Worm (Caenorhabditis elegans): Measurements from ENCODE around the gene fbxc-44.

Gene fbxc-44

DNA sequence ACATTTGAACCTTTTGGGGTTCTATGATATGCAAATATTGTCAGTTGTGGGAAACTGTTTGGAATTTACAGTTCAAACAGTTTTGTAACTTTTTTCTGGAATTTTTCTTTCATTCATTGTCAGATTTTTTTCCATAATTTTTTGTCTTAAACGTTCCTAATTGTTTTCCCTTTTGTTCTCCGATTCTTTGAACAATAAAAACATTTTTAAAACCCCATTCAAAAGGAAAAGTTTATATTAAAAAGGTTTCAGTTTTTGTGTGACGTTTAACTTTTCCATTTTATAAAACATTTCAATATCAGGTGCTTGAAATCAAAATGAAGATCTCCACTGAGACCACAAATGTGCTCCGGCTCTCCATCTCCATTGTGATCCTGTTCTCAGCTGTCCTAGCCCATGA is 18.5 kb downstream of the fbxc-44 start, which contains the start of gene F31D5.1:
Gene F31D5.1, plus strand, starts transcription at position 301 of the 400 bp plus-strand sequence.
- TF ChIP-seq scrt-1 (GFP tag; IDR thresholded peaks at IDR 0.05) (no peak), F13C5.2 (tag; optimal IDR thresholded peaks at IDR 0.05) (no peak), tra-4 (tag; optimal IDR thresholded peaks at IDR 0.05) (no peak), tbx-11 (GFP tag; IDR thresholded peaks at IDR 0.05) (no peak), hmbx-1 (tag; optimal IDR thresholded peaks at IDR 0.05) (no peak), hmg-4 (GFP tag; optimal IDR thresholded peaks at IDR 0.05) (no peak), pes-1 (GFP tag; IDR thresholded peaks at IDR 0.05) (no peak), ceh-36 (tag; optimal IDR thresholded peaks at IDR 0.05) (no peak), flt-1 (GFP tag; IDR thresholded peaks at IDR 0.05) (no peak), B0310.2 (tag; optimal IDR thresholded peaks at IDR 0.05) (no peak)

DNA sequence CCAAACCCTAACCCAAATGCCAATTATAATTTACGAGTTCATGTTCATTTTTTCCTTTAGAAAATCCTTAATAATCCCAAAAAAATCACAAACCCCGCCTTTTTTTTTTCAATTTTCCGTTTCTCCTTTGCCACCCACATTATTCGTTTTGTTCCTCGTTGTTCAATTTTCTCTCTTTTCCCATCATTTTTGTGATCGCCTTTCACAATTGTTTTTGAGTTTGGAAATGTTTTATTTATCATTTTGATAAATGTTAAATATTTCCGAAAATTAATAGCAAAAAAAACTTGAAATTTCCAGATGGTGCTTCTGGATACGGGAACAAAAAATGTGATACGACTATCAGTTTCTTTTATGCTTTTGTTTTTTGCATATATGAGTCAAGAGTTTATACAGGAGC is 22.2 kb downstream of the fbxc-44 start, which contains the start of gene F31D5.2:
Gene F31D5.2, plus strand, starts transcription at position 301 of the 400 bp plus-strand sequence.
- TF ChIP-seq hmg-4 (GFP tag; optimal IDR thresholded peaks at IDR 0.05) (no peak), tra-4 (tag; optimal IDR thresholded peaks at IDR 0.05) (no peak), hmbx-1 (tag; optimal IDR thresholded peaks at IDR 0.05) (no peak), ceh-13 (GFP tag; optimal IDR thresholded peaks at IDR 0.05) (no peak), ceh-36 (tag; optimal IDR thresholded peaks at IDR 0.05) (no peak), ets-7 (tag; optimal IDR thresholded peaks at IDR 0.05) (no peak), B0310.2 (tag; optimal IDR thresholded peaks at IDR 0.05) (no peak), sea-1 (GFP tag; conservative IDR thresholded peaks at IDR 0.05) (no peak), F13C5.2 (tag; optimal IDR thresholded peaks at IDR 0.05) (no peak), ama-1 (optimal IDR thresholded peaks at IDR 0.05) (no peak), pes-1 (GFP tag; IDR thresholded peaks at IDR 0.05) (no peak), hnd-1 (tag; optimal IDR thresholded peaks at IDR 0.05) (no peak), aly-1 (tag; optimal IDR thresholded peaks at IDR 0.05) (no peak), scrt-1 (GFP tag; IDR thresholded peaks at IDR 0.05) (no peak), tbx-37 (GFP tag; conservative IDR thresholded peaks at IDR 0.05) (no peak), tbx-11 (GFP tag; IDR thresholded peaks at IDR 0.05) (no peak), flt-1 (GFP tag; IDR thresholded peaks at IDR 0.05) (no peak)

DNA sequence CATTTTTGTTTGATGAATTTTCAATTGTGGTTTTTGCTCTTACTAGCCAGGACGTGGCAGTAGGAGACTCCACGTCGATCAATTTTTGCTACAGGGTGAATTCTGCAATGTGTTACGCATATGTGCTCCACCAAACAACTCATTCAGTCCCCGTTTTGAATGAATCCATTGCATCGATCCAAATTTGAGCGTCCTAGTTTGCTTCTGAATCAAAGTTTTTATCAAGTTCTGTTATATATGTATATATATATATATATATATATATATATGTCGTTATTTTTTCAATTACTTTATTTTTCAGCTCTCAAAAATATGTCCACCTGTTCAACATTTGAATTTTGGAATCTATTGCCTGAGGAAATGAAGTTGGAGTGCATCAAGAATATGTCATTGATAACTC is 26.4 kb downstream of the fbxc-44 start, which contains the start of gene F31D5.7:
Gene F31D5.7, plus strand, starts transcription at position 301 of the 400 bp plus-strand sequence.
- TF ChIP-seq tbx-37 (GFP tag; conservative IDR thresholded peaks at IDR 0.05) = no peak
- no peak for TF ChIP-seq sea-1 (GFP tag; conservative IDR thresholded peaks at IDR 0.05)
- no peak for TF ChIP-seq flt-1 (GFP tag; IDR thresholded peaks at IDR 0.05)
- no peak for TF ChIP-seq hmg-4 (GFP tag; optimal IDR thresholded peaks at IDR 0.05)
- TF ChIP-seq ama-1 (optimal IDR thresholded peaks at IDR 0.05) = no peak
- no peak for TF ChIP-seq F13C5.2 (tag; optimal IDR thresholded peaks at IDR 0.05)
- TF ChIP-seq tra-4 (tag; optimal IDR thresholded peaks at IDR 0.05) = no peak
- TF ChIP-seq ceh-36 (tag; optimal IDR thresholded peaks at IDR 0.05) = no peak
- no peak for TF ChIP-seq B0310.2 (tag; optimal IDR thresholded peaks at IDR 0.05)

DNA sequence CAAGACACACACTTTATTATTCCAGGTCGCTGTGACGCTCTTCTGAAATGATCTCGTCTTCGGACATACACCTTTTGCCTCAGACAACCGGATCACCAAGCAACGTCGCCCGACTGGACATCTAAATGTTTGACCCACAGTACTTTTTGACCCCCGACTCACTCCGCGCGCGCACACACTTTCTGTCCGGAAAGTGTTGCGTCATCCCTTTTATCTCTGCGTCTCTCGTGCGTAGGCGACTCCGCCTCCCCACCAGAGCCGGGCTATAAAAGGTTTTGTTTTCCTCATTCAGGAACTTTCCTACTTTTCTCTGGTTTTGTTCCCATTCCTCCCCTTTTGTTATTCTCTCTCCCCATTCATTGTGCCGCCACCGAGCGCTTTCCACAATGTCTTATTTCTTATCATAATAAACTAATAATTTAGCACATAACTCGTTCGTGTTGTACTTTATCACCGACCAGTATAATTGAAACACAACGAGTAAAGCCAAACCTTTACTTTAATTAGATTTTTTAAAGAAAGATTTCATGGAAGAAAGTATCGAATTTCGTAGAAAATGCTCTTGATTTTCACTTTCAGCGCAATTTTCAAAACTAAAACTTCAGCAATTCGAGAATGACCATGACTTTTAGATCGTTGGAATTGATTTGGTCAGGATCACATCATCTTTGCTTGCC is 28.3 kb downstream of the fbxc-44 start, which contains the start of gene F31D5.6:
Gene F31D5.6, plus strand, starts transcription at position 627 of the 677 bp plus-strand sequence.
- no peak for TF ChIP-seq hnd-1 (tag; optimal IDR thresholded peaks at IDR 0.05)
- 0 out of 2 replicates have a peak, but pooled peaks have one; percentile 43 for TF ChIP-seq sea-1 (GFP tag; conservative IDR thresholded peaks at IDR 0.05)

DNA sequence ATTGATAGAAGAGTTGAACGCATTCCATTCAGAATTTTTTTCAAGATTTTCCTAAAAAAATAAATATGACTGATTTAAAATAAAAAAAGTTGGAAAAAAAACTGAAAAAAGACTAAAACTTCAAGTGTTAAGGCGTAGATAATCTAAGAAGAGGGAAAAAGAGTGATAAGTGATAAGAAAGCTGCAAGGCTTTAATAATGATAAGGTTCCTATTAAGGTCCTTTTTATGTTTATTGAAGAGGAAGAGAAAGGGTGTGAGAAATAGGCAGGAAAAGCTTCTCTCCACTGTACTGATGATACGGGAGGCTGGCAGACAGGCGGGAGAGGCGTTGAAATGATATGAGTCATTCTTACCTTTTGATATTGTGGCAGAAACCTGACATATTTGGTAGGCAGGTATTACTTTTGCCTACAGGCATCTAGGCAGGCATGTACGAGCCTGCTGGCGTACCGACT is 33.8 kb downstream of the fbxc-44 start, which contains the start of gene mth-1:
Gene mth-1, minus strand, starts transcription at position 51 of the 456 bp plus-strand sequence.
- no peak for TF ChIP-seq ceh-36 (tag; optimal IDR thresholded peaks at IDR 0.05)
- TF ChIP-seq ceh-13 (GFP tag; optimal IDR thresholded peaks at IDR 0.05) = no peak
- TF ChIP-seq ets-7 (tag; optimal IDR thresholded peaks at IDR 0.05) = no peak
- no peak for TF ChIP-seq pes-1 (GFP tag; IDR thresholded peaks at IDR 0.05)
- TF ChIP-seq scrt-1 (GFP tag; IDR thresholded peaks at IDR 0.05) = no peak
- TF ChIP-seq flt-1 (GFP tag; IDR thresholded peaks at IDR 0.05) = no peak
- TF ChIP-seq tra-4 (tag; optimal IDR thresholded peaks at IDR 0.05) = no peak
- TF ChIP-seq B0310.2 (tag; optimal IDR thresholded peaks at IDR 0.05) = no peak
- TF ChIP-seq sea-1 (GFP tag; conservative IDR thresholded peaks at IDR 0.05) = no peak
- no peak for TF ChIP-seq hnd-1 (tag; optimal IDR thresholded peaks at IDR 0.05)

DNA sequence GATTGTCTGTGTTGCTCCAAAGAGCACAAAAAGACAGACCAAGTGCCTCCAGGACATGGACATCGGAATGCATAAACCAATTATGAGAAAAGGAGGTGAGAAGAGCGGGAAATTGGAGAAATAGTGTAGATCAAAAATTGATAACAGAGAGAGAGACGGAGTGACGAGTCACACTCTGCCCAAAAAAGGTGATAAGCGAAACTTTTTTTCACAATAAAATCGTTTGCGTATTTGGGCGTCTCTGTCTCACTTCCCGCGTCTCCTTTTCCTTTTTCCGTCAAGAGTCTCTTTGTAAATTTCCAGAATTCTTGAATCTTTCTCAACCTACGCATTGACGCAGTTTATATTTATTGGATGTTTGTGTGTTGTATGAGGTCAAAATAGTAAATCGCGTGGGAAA is 43.4 kb downstream of the fbxc-44 start, which contains the start of gene mth-2:
Gene mth-2, minus strand, starts transcription at position 188 of the 400 bp plus-strand sequence.
- TF ChIP-seq aly-1 (tag; optimal IDR thresholded peaks at IDR 0.05) = no peak
- no peak for TF ChIP-seq ama-1 (optimal IDR thresholded peaks at IDR 0.05)
- no peak for TF ChIP-seq hnd-1 (tag; optimal IDR thresholded peaks at IDR 0.05)
- no peak for TF ChIP-seq sea-1 (GFP tag; conservative IDR thresholded peaks at IDR 0.05)
- TF ChIP-seq hmbx-1 (tag; optimal IDR thresholded peaks at IDR 0.05) = no peak
- TF ChIP-seq scrt-1 (GFP tag; IDR thresholded peaks at IDR 0.05) = no peak
- no peak for TF ChIP-seq ceh-13 (GFP tag; optimal IDR thresholded peaks at IDR 0.05)
- TF ChIP-seq tbx-37 (GFP tag; conservative IDR thresholded peaks at IDR 0.05) = no peak
- no peak for TF ChIP-seq ets-7 (tag; optimal IDR thresholded peaks at IDR 0.05)
- TF ChIP-seq ceh-36 (tag; optimal IDR thresholded peaks at IDR 0.05) = no peak
- TF ChIP-seq flt-1 (GFP tag; IDR thresholded peaks at IDR 0.05) = no peak
- no peak for TF ChIP-seq B0310.2 (tag; optimal IDR thresholded peaks at IDR 0.05)
- no peak for TF ChIP-seq F13C5.2 (tag; optimal IDR thresholded peaks at IDR 0.05)
- TF ChIP-seq hmg-4 (GFP tag; optimal IDR thresholded peaks at IDR 0.05) = no peak
- no peak for TF ChIP-seq pes-1 (GFP tag; IDR thresholded peaks at IDR 0.05)

Data from whole organism, early embryonic.